Fruit fly (Drosophila melanogaster): ENCODE results near the gene PhKgamma.

Gene PhKgamma

dm6 chrX:11713808-11714528 lies 19.0 kb downstream of the PhKgamma start:
- TF ChIP-seq Eip75B (GFP tag; optimal IDR thresholded peaks at IDR 0.05) (peak; percentile 22), Smox (GFP tag; optimal IDR thresholded peaks at IDR 0.05) (peak; percentile 32), net (GFP tag; optimal IDR thresholded peaks at IDR 0.05) (no peak), spab (GFP tag; optimal IDR thresholded peaks at IDR 0.05) (peak; percentile 27), CG1621 (tag; optimal IDR thresholded peaks at IDR 0.05) (peak; percentile 6), dsx (GFP tag; optimal IDR thresholded peaks at IDR 0.05; ENCODE audit: poor library complexity, severe bottlenecking) (peak; percentile 51), CG10669 (GFP tag; optimal IDR thresholded peaks at IDR 0.05) (peak; percentile 23), CG4318 (GFP tag; optimal IDR thresholded peaks at IDR 0.05) (no peak), Sox102F (GFP tag; optimal IDR thresholded peaks at IDR 0.05) (no peak), eg (GFP tag; IDR thresholded peaks at IDR 0.05) (0 out of 3 replicates have a peak, but pooled peaks have one; percentile 43), CG3919 (GFP tag; optimal IDR thresholded peaks at IDR 0.05) (peak; percentile 21), fd85E (GFP tag; optimal IDR thresholded peaks at IDR 0.05) (peak; percentile 5), esn (GFP tag; optimal IDR thresholded peaks at IDR 0.05) (no peak), achi (GFP tag; optimal IDR thresholded peaks at IDR 0.05) (peak; percentile 40), vri (GFP tag; optimal IDR thresholded peaks at IDR 0.05) (peak; percentile 68), Hr38 (GFP tag; optimal IDR thresholded peaks at IDR 0.05) (no peak), CG15336 (GFP tag; IDR thresholded peaks at IDR 0.05) (peak; percentile 60), OdsH (GFP tag; optimal IDR thresholded peaks at IDR 0.05) (no peak), Ets96B (tag; optimal IDR thresholded peaks at IDR 0.05) (peak; percentile 6), Lpt (GFP tag; optimal IDR thresholded peaks at IDR 0.05) (peak; percentile 59), CG8119 (GFP tag; IDR thresholded peaks at IDR 0.05) (peak; percentile 57; the same call in 2 of the 3 replicates), Sox14 (GFP tag; optimal IDR thresholded peaks at IDR 0.05) (peak; percentile 36), CG16779 (tag; optimal IDR thresholded peaks at IDR 0.05) (peak; percentile 33), CG6792 (GFP tag; optimal IDR thresholded peaks at IDR 0.05) (peak; percentile 9), Eip78C (GFP tag) (peak; percentile 70), acj6 (GFP tag; optimal IDR thresholded peaks at IDR 0.05) (no peak), Met (GFP tag; optimal IDR thresholded peaks at IDR 0.05) (peak; percentile 5), ss (GFP tag; optimal IDR thresholded peaks at IDR 0.05) (peak; percentile 66 to 87), CG9139 (GFP tag; optimal IDR thresholded peaks at IDR 0.05) (peak; percentile 45), CG6854 (GFP tag; optimal IDR thresholded peaks at IDR 0.05) (peak; percentile 53), Sox15 (GFP tag; optimal IDR thresholded peaks at IDR 0.05) (no peak), CG8632 (GFP tag; optimal IDR thresholded peaks at IDR 0.05) (peak; percentile 41), CG32006 (GFP tag; optimal IDR thresholded peaks at IDR 0.05) (peak; percentile 39), fkh (GFP tag; optimal IDR thresholded peaks at IDR 0.05) (peak; percentile 70), CG34406 (GFP tag; optimal IDR thresholded peaks at IDR 0.05) (no peak), lz (GFP tag; optimal IDR thresholded peaks at IDR 0.05) (no peak), Blimp-1 (GFP tag; optimal IDR thresholded peaks at IDR 0.05) (no peak), CG6808 (GFP tag; optimal IDR thresholded peaks at IDR 0.05) (peak; percentile 65), CG6276 (GFP tag; optimal IDR thresholded peaks at IDR 0.05) (peak; percentile 57), salr (GFP tag; optimal IDR thresholded peaks at IDR 0.05) (no peak), fd59A (GFP tag; optimal IDR thresholded peaks at IDR 0.05) (peak; percentile 24)

Measured in whole organism, prepupa.